Worm (Caenorhabditis elegans) whole organism, L4 larva: ENCODE data around the gene Y71H2B.5.
A peak's percentile ranks its signal among the peaks of the same experiment; 100 is the strongest.

Experiments used
- D1046.2 ChIP-seq: fragments of 200-800 bp; sonication (Bioruptor generic); IDR thresholded peaks from 2 replicates; pipeline ENCODE4 v1.3.6; 2022; ENCODE audit warnings: missing genetic modification characterization, missing compliant biosample characterization
- arid-1 ChIP-seq: fragments of 200-800 bp; sonication (Bioruptor generic); conservative IDR thresholded peaks from 2 replicates; pipeline ENCODE4 v1.3.6; 2022; ENCODE audit warnings: missing genetic modification reagents, missing genetic modification characterization, missing compliant biosample characterization
- cey-2 ChIP-seq: sonication (generic microtip); optimal IDR thresholded peaks from 3 replicates; lab custom pipeline; 2017; ENCODE audit warnings: missing genetic modification characterization, mild to moderate bottlenecking, missing compliant biosample characterization, antibody characterized with exemption, borderline replicate concordance; ENCODE audit not compliant: insufficient read depth
- daf-16 ChIP-seq, 3 experiments: sonication (generic microtip); optimal IDR thresholded peaks; 2 replicates each; lab custom pipeline; 2016 to 2017; ENCODE audit warnings: missing genetic modification characterization in 3 of 3, missing genetic modification reagents in 3 of 3, mild to moderate bottlenecking in 2 of 3, missing compliant biosample characterization in 2 of 3, missing biosample characterization in 1 of 3, moderate library complexity in 1 of 3
- fkh-10 ChIP-seq: fragments of 150-350 bp; optimal IDR thresholded peaks from 2 replicates; lab custom pipeline; 2014; ENCODE audit warnings: missing biosample characterization, missing genetic modification reagents, missing genetic modification characterization
- lin-13 ChIP-seq: fragments of 150-350 bp; optimal IDR thresholded peaks from 2 replicates; lab custom pipeline; 2014; ENCODE audit warnings: missing biosample characterization, missing genetic modification reagents, missing genetic modification characterization
- lin-38 ChIP-seq: fragments of 200-800 bp; sonication (Bioruptor generic); IDR thresholded peaks from 2 replicates; pipeline ENCODE4 v1.3.6; 2022; ENCODE audit warnings: missing genetic modification reagents, missing genetic modification characterization, missing compliant biosample characterization
- mep-1 ChIP-seq: fragments of 150-350 bp; sonication (generic microtip); optimal IDR thresholded peaks from 3 replicates; lab custom pipeline; 2014; ENCODE audit warnings: missing biosample characterization, missing genetic modification characterization
- nhr-10 ChIP-seq: fragments of 150-350 bp; optimal IDR thresholded peaks from 2 replicates; lab custom pipeline; 2014; ENCODE audit warnings: missing biosample characterization, missing genetic modification characterization
- nhr-77 ChIP-seq: fragments of 150-350 bp; optimal IDR thresholded peaks from 2 replicates; lab custom pipeline; 2014; ENCODE audit warnings: missing biosample characterization, missing genetic modification characterization
- rbr-2 ChIP-seq: sonication (generic microtip); optimal IDR thresholded peaks from 2 replicates; lab custom pipeline; 2016; ENCODE audit warnings: missing genotype, missing genetic modification characterization, missing compliant biosample characterization
- skn-1 ChIP-seq: fragments of 150-350 bp; optimal IDR thresholded peaks from 2 replicates; lab custom pipeline; 2014; ENCODE audit warnings: missing biosample characterization, missing genetic modification characterization
- snpc-4 ChIP-seq: fragments of 150-350 bp; optimal IDR thresholded peaks from 2 replicates; lab custom pipeline; 2014; ENCODE audit warnings: missing biosample characterization, missing genetic modification characterization
- spr-1 ChIP-seq: sonication (generic microtip); optimal IDR thresholded peaks from 2 replicates; lab custom pipeline; 2016; ENCODE audit warnings: mild to moderate bottlenecking, missing genetic modification characterization, missing compliant biosample characterization

- TF ChIP-seq fkh-10 (GFP tag; lab: Kevin White, UChicago) (peak; percentile 9), daf-16 (GFP tag; optimal IDR thresholded peaks at IDR 0.05; lab: Kevin White, UChicago) (no peak), daf-16 (tag; optimal IDR thresholded peaks at IDR 0.05; lab: Kevin White, UChicago) (no peak), snpc-4 (tag; lab: Kevin White, UChicago) (no peak), arid-1 (GFP tag; lab: Robert Waterston, UW) (no peak), lin-13 (peak; percentile 62), cey-2 (tag; lab: Kevin White, UChicago) (no peak), skn-1 (tag; lab: Kevin White, UChicago) (no peak), D1046.2 (GFP tag; lab: Robert Waterston, UW) (no peak), spr-1 (tag; lab: Kevin White, UChicago) (peak; percentile 6), nhr-10 (no peak), nhr-77 (tag; lab: Kevin White, UChicago) (peak; percentile 5), mep-1 (peak; percentile 84), rbr-2 (tag; lab: Kevin White, UChicago) (peak; percentile 75), lin-38 (GFP tag; lab: Robert Waterston, UW) (peak; percentile 50)
Measured at ce11 chrIII:2576360-2577259, 31.2 kb upstream of the Y71H2B.5 start.
